Worm (Caenorhabditis elegans) whole organism, L4/young adult: ENCODE data around the gene T23F4.2.

ENCODE experiments used
- W03F9.2 ChIP-seq: fragments of 150-350 bp; optimal IDR thresholded peaks from 2 replicates; lab custom pipeline; 2014; ENCODE audit warnings: missing biosample characterization, missing genetic modification characterization
- dao-5 ChIP-seq: sonication (generic microtip); optimal IDR thresholded peaks from 2 replicates; lab custom pipeline; 2016; ENCODE audit warnings: missing genotype, missing genetic modification characterization, moderate library complexity, missing compliant biosample characterization
- him-1 ChIP-seq: sonication (generic microtip); optimal IDR thresholded peaks from 2 replicates; lab custom pipeline; 2016; ENCODE audit warnings: missing genotype, missing genetic modification reagents, missing genetic modification characterization, missing compliant biosample characterization

Gene T23F4.2

ce11 chrII:1163275-1163674, at the start of gene T23F4.2:
Gene T23F4.2 (plus strand): TSS chrII:1163575.
- no peak for TF ChIP-seq dao-5 (tag; lab: Kevin White, UChicago)

ce11 chrII:1114133-1114532, 49.2 kb upstream of the T23F4.2 start, which contains the start of gene lips-12:
Gene lips-12 (minus strand): TSS chrII:1114233.
- TF ChIP-seq him-1 = no peak
- no peak for TF ChIP-seq dao-5 (tag; lab: Kevin White, UChicago)
- no peak for TF ChIP-seq W03F9.2 (tag; lab: Kevin White, UChicago)

- TF ChIP-seq W03F9.2 (tag; lab: Kevin White, UChicago) = no peak
- no peak for TF ChIP-seq dao-5 (tag; lab: Kevin White, UChicago)
- TF ChIP-seq him-1 = no peak
Observed at ce11 chrII:1116521-1116920, 46.9 kb upstream of the T23F4.2 start.

- TF ChIP-seq him-1 = no peak
- TF ChIP-seq dao-5 (tag; lab: Kevin White, UChicago) = no peak
- TF ChIP-seq W03F9.2 (tag; lab: Kevin White, UChicago) = no peak
Observed at ce11 chrII:1117992-1118729, 45.2 kb upstream of the T23F4.2 start, which contains the start of gene lips-13. Gene lips-13 (minus strand): TSS chrII:1118042.

ce11 chrII:1123208-1123607, 40.2 kb upstream of the T23F4.2 start, which contains the start of the genes sut-1 and eri-3:
Gene sut-1 (minus strand): TSS chrII:1123265.
Gene eri-3 (plus strand): TSS chrII:1123534.
- TF ChIP-seq him-1 (no peak), W03F9.2 (tag; lab: Kevin White, UChicago) (no peak), dao-5 (tag; lab: Kevin White, UChicago) (no peak)

- TF ChIP-seq dao-5 (tag; lab: Kevin White, UChicago) (no peak), him-1 (no peak), W03F9.2 (tag; lab: Kevin White, UChicago) (no peak)
Observed at ce11 chrII:1124757-1125156, 38.6 kb upstream of the T23F4.2 start.

ce11 chrII:1126472-1126871, 36.9 kb upstream of the T23F4.2 start:
- TF ChIP-seq W03F9.2 (tag; lab: Kevin White, UChicago) = no peak
- no peak for TF ChIP-seq him-1
- TF ChIP-seq dao-5 (tag; lab: Kevin White, UChicago) = no peak

ce11 chrII:1127676-1128075, 35.7 kb upstream of the T23F4.2 start, which contains the start of gene taf-6.1:
Gene taf-6.1 (plus strand): TSS chrII:1127976.
- TF ChIP-seq W03F9.2 (tag; lab: Kevin White, UChicago) = no peak
- TF ChIP-seq dao-5 (tag; lab: Kevin White, UChicago) = no peak
- no peak for TF ChIP-seq him-1

ce11 chrII:1130241-1130640, 33.1 kb upstream of the T23F4.2 start:
- TF ChIP-seq him-1 (no peak), W03F9.2 (tag; lab: Kevin White, UChicago) (no peak), dao-5 (tag; lab: Kevin White, UChicago) (no peak)

ce11 chrII:1131367-1131766, 32.0 kb upstream of the T23F4.2 start:
- no peak for TF ChIP-seq him-1
- TF ChIP-seq dao-5 (tag; lab: Kevin White, UChicago) = no peak
- no peak for TF ChIP-seq W03F9.2 (tag; lab: Kevin White, UChicago)

- TF ChIP-seq dao-5 (tag; lab: Kevin White, UChicago) (no peak), him-1 (no peak), W03F9.2 (tag; lab: Kevin White, UChicago) (no peak)
Observed at ce11 chrII:1131821-1132220, 31.6 kb upstream of the T23F4.2 start.

- TF ChIP-seq him-1 (no peak), dao-5 (tag; lab: Kevin White, UChicago) (no peak), W03F9.2 (tag; lab: Kevin White, UChicago) (no peak)
Observed at ce11 chrII:1132750-1133149, 30.6 kb upstream of the T23F4.2 start.

- TF ChIP-seq him-1 (no peak), W03F9.2 (tag; lab: Kevin White, UChicago) (no peak), dao-5 (tag; lab: Kevin White, UChicago) (no peak)
Observed at ce11 chrII:1133295-1133694, 30.1 kb upstream of the T23F4.2 start.

ce11 chrII:1136485-1136884, 26.9 kb upstream of the T23F4.2 start, which contains the start of gene pod-2:
Gene pod-2 (plus strand): TSS chrII:1136785.
- TF ChIP-seq him-1 = no peak

ce11 chrII:1138618-1139017, 24.8 kb upstream of the T23F4.2 start:
- TF ChIP-seq dao-5 (tag; lab: Kevin White, UChicago) = no peak
- no peak for TF ChIP-seq W03F9.2 (tag; lab: Kevin White, UChicago)
- TF ChIP-seq him-1 = no peak
